Worm (Caenorhabditis elegans) whole organism, L4/young adult: ENCODE measurements around the gene tsp-1.

Experiments used
- W03F9.2 ChIP-seq: fragments of 150-350 bp; optimal IDR thresholded peaks from 2 replicates; lab custom pipeline; 2014; ENCODE audit warnings: missing biosample characterization, missing genetic modification characterization
- him-1 ChIP-seq: sonication (generic microtip); optimal IDR thresholded peaks from 2 replicates; lab custom pipeline; 2016; ENCODE audit warnings: missing genotype, missing genetic modification reagents, missing genetic modification characterization, missing compliant biosample characterization

DNA sequence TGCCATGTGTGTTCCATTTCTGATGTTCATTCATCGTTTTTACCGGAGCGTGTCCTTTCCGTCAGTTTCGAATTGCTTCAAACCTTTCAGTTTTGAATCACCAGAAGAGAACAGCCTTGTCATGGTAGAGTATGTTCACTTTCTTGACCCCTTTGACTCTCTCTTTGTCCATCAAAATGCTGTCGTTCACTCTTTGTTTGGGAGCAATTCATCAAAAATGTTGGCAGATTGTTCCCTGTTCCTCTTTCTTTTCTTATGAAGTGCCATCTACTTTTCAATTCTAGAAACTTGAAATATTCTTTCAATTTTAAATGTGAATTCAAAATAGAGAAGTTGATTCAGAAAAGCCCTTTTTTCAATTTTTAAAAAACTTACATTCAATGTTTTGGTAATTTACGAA is 42.1 kb upstream of the tsp-1 start:
- no peak for TF ChIP-seq W03F9.2 (tag; lab: Kevin White, UChicago)
- TF ChIP-seq him-1 (tag; lab: Kevin White, UChicago), result no peak
